Worm (Caenorhabditis elegans) whole organism, young adult: ENCODE results near the gene plpr-1.
A peak's percentile ranks its signal among the peaks of the same experiment; 100 is the strongest.

Experiments used
- C17E4.6 ChIP-seq: fragments of 200-800 bp; sonication (Bioruptor generic); IDR thresholded peaks from 2 replicates; pipeline ENCODE4 v1.3.6; 2022; ENCODE audit warnings: missing genetic modification reagents, missing genetic modification characterization, missing compliant biosample characterization
- F23B12.7 ChIP-seq: sonication (generic microtip); optimal IDR thresholded peaks from 2 replicates; lab custom pipeline; 2017; ENCODE audit warnings: missing genetic modification characterization, mild to moderate bottlenecking, missing compliant biosample characterization, antibody characterized with exemption, moderate library complexity; ENCODE audit not compliant: insufficient read depth
- F37B4.10 ChIP-seq: fragments of 200-800 bp; sonication (Bioruptor generic); IDR thresholded peaks from 2 replicates; pipeline ENCODE4 v1.3.6; 2022; ENCODE audit warnings: missing genetic modification characterization, missing compliant biosample characterization
- F49E8.2 ChIP-seq: sonication (generic microtip); optimal IDR thresholded peaks from 3 replicates; lab custom pipeline; 2017; ENCODE audit warnings: missing genetic modification characterization, mild to moderate bottlenecking, missing compliant biosample characterization, antibody characterized with exemption, moderate library complexity; ENCODE audit not compliant: insufficient read depth
- K11D2.4 ChIP-seq: fragments of 200-800 bp; sonication (Bioruptor generic); IDR thresholded peaks from 2 replicates; pipeline ENCODE4 v1.3.6; 2022; ENCODE audit warnings: missing genetic modification reagents, missing genetic modification characterization, missing compliant biosample characterization
- T07F8.4 ChIP-seq: sonication (generic microtip); optimal IDR thresholded peaks from 2 replicates; lab custom pipeline; 2016; ENCODE audit warnings: mild to moderate bottlenecking, missing genetic modification characterization, moderate library complexity, missing compliant biosample characterization
- T26A5.8 ChIP-seq: sonication (generic microtip); optimal IDR thresholded peaks from 2 replicates; lab custom pipeline; 2016; ENCODE audit warnings: missing genetic modification characterization, missing compliant biosample characterization
- Y53G8AR.9 ChIP-seq: fragments of 200-800 bp; sonication (Bioruptor generic); conservative IDR thresholded peaks from 2 replicates; pipeline ENCODE4 v1.3.6; 2022; ENCODE audit warnings: missing genetic modification reagents, missing genetic modification characterization, missing compliant biosample characterization
- Y79H2A.3 ChIP-seq: fragments of 200-800 bp; sonication (Bioruptor generic); conservative IDR thresholded peaks from 2 replicates; pipeline ENCODE4 v1.3.6; 2022; ENCODE audit warnings: missing genetic modification reagents, missing genetic modification characterization, missing compliant biosample characterization
- Y95B8A.8 ChIP-seq: fragments of 200-800 bp; sonication (Bioruptor generic); IDR thresholded peaks from 2 replicates; pipeline ENCODE4 v1.3.6; 2022; ENCODE audit warnings: missing genetic modification reagents, missing genetic modification characterization, missing compliant biosample characterization
- atf-7 ChIP-seq: sonication (generic microtip); optimal IDR thresholded peaks from 2 replicates; lab custom pipeline; 2017; ENCODE audit warnings: mild to moderate bottlenecking, missing genetic modification characterization, missing compliant biosample characterization
- athp-1 ChIP-seq: sonication (generic microtip); optimal IDR thresholded peaks from 2 replicates; lab custom pipeline; 2017; ENCODE audit warnings: mild to moderate bottlenecking, missing genetic modification characterization, missing compliant biosample characterization
- attf-5 ChIP-seq: fragments of 200-800 bp; sonication (Bioruptor generic); optimal IDR thresholded peaks from 2 replicates; lab custom pipeline; 2018; ENCODE audit warnings: mild to moderate bottlenecking, missing genetic modification characterization, missing compliant biosample characterization
- attf-6 ChIP-seq: fragments of 200-800 bp; sonication (Bioruptor generic); IDR thresholded peaks from 2 replicates; pipeline ENCODE4 v1.3.6; 2022; ENCODE audit warnings: missing genetic modification reagents, missing genetic modification characterization, missing compliant biosample characterization
- ccch-3 ChIP-seq: fragments of 200-800 bp; sonication (Bioruptor generic); optimal IDR thresholded peaks from 2 replicates; lab custom pipeline; 2018; ENCODE audit warnings: mild to moderate bottlenecking, missing genetic modification characterization, missing compliant biosample characterization
- cebp-1 ChIP-seq, 2 experiments: fragments of 200-800 bp in 1 of 2; sonication (Bioruptor generic) in 1 of 2; sonication (generic microtip) in 1 of 2; IDR thresholded peaks in 1 of 2; optimal IDR thresholded peaks in 1 of 2; 2 replicates each; pipeline versions ENCODE4 v1.3.6 to Lab custom; 2017 to 2022; ENCODE audit warnings: missing compliant biosample characterization in 2 of 2, missing genetic modification characterization in 2 of 2, mild to moderate bottlenecking in 1 of 2, missing genetic modification reagents in 1 of 2, moderate library complexity in 1 of 2
- ceh-100 ChIP-seq: fragments of 200-800 bp; sonication (Bioruptor generic); IDR thresholded peaks from 2 replicates; pipeline ENCODE4 v1.3.6; 2022; ENCODE audit warnings: missing genetic modification reagents, missing genetic modification characterization, missing compliant biosample characterization
- ceh-27 ChIP-seq: fragments of 200-800 bp; sonication (Bioruptor generic); optimal IDR thresholded peaks from 2 replicates; lab custom pipeline; 2018; ENCODE audit warnings: mild to moderate bottlenecking, missing genetic modification characterization, moderate library complexity, missing compliant biosample characterization
- ceh-58 ChIP-seq: fragments of 200-800 bp; sonication (Bioruptor generic); IDR thresholded peaks from 2 replicates; pipeline ENCODE4 v1.3.6; 2022; ENCODE audit warnings: missing genetic modification characterization, missing compliant biosample characterization
- ceh-91 ChIP-seq: fragments of 200-800 bp; sonication (Bioruptor generic); IDR thresholded peaks from 2 replicates; pipeline ENCODE4 v1.3.6; 2022; ENCODE audit warnings: missing genetic modification reagents, missing genetic modification characterization, missing compliant biosample characterization
- die-1 ChIP-seq: sonication (generic microtip); optimal IDR thresholded peaks from 2 replicates; lab custom pipeline; 2016; ENCODE audit warnings: missing genotype, mild to moderate bottlenecking, missing genetic modification characterization, missing compliant biosample characterization
- egl-44 ChIP-seq: fragments of 200-800 bp; sonication (Bioruptor generic); IDR thresholded peaks from 2 replicates; pipeline ENCODE4 v1.3.6; 2022; ENCODE audit warnings: missing genetic modification reagents, missing genetic modification characterization, missing compliant biosample characterization
- egrh-3 ChIP-seq: fragments of 200-800 bp; sonication (Bioruptor generic); IDR thresholded peaks from 2 replicates; pipeline ENCODE4 v1.3.6; 2022; ENCODE audit warnings: missing genetic modification reagents, missing genetic modification characterization, missing compliant biosample characterization
- fkh-3 ChIP-seq: sonication (generic microtip); optimal IDR thresholded peaks from 2 replicates; lab custom pipeline; 2016; ENCODE audit warnings: mild to moderate bottlenecking, missing genetic modification characterization, missing compliant biosample characterization
- hrde-1 ChIP-seq: sonication (generic microtip); optimal IDR thresholded peaks from 2 replicates; lab custom pipeline; 2016; ENCODE audit warnings: missing genetic modification characterization, mild to moderate bottlenecking, missing compliant biosample characterization, moderate library complexity, missing genotype, missing genetic modification reagents, borderline replicate concordance
- hsf-1 ChIP-seq: fragments of 200-800 bp; sonication (Bioruptor generic); IDR thresholded peaks from 2 replicates; pipeline ENCODE4 v1.3.6; 2022; ENCODE audit warnings: missing genetic modification reagents, missing genetic modification characterization, missing compliant biosample characterization
- let-526 ChIP-seq: fragments of 200-800 bp; sonication (Bioruptor generic); IDR thresholded peaks from 2 replicates; pipeline ENCODE4 v1.3.6; 2022; ENCODE audit warnings: missing genetic modification reagents, missing genetic modification characterization, missing compliant biosample characterization
- lin-35 ChIP-seq, 3 experiments: fragments of 150-350 bp in 2 of 3; sonication (generic microtip) in 1 of 3; optimal IDR thresholded peaks; 2 replicates each; lab custom pipeline; 2014 to 2018; ENCODE audit warnings: missing biosample characterization in 3 of 3, missing genetic modification characterization in 3 of 3, missing genetic modification reagents in 3 of 3
- lin-54 ChIP-seq: fragments of 200-800 bp; sonication (Bioruptor generic); optimal IDR thresholded peaks from 2 replicates; lab custom pipeline; 2018; ENCODE audit warnings: mild to moderate bottlenecking, missing genetic modification characterization, missing compliant biosample characterization
- lsl-1 ChIP-seq: fragments of 200-800 bp; sonication (Bioruptor generic); optimal IDR thresholded peaks from 2 replicates; lab custom pipeline; 2018; ENCODE audit warnings: mild to moderate bottlenecking, missing genetic modification characterization, moderate library complexity, missing compliant biosample characterization
- lsy-27 ChIP-seq: sonication (generic microtip); optimal IDR thresholded peaks from 2 replicates; lab custom pipeline; 2017; ENCODE audit warnings: missing genetic modification characterization, mild to moderate bottlenecking, missing compliant biosample characterization, antibody characterized with exemption, missing genotype, borderline replicate concordance; ENCODE audit not compliant: insufficient read depth
- madf-10 ChIP-seq: sonication (generic microtip); optimal IDR thresholded peaks from 2 replicates; lab custom pipeline; 2016; ENCODE audit warnings: mild to moderate bottlenecking, missing genetic modification characterization, missing compliant biosample characterization
- madf-6 ChIP-seq: fragments of 200-800 bp; sonication (Bioruptor generic); IDR thresholded peaks from 2 replicates; pipeline ENCODE4 v1.3.6; 2022; ENCODE audit warnings: missing genetic modification reagents, missing genetic modification characterization, missing compliant biosample characterization
- nfya-1 ChIP-seq: sonication (generic microtip); optimal IDR thresholded peaks from 2 replicates; lab custom pipeline; 2017; ENCODE audit warnings: antibody characterized with exemption, missing compliant biosample characterization, missing genetic modification characterization, borderline replicate concordance; ENCODE audit not compliant: insufficient read depth
- nhr-80 ChIP-seq: sonication (generic microtip); optimal IDR thresholded peaks from 2 replicates; lab custom pipeline; 2016; ENCODE audit warnings: missing genetic modification characterization, missing compliant biosample characterization
- rcor-1 ChIP-seq: fragments of 200-800 bp; sonication (Bioruptor generic); IDR thresholded peaks from 2 replicates; pipeline ENCODE4 v1.3.6; 2022; ENCODE audit warnings: missing genetic modification reagents, missing genetic modification characterization, missing compliant biosample characterization
- repo-1 ChIP-seq: sonication (generic microtip); optimal IDR thresholded peaks from 2 replicates; lab custom pipeline; 2017; ENCODE audit warnings: mild to moderate bottlenecking, missing genetic modification characterization, missing compliant biosample characterization
- snpc-1.1 ChIP-seq: sonication (generic microtip); optimal IDR thresholded peaks from 2 replicates; lab custom pipeline; 2017; ENCODE audit warnings: missing genetic modification characterization, mild to moderate bottlenecking, missing compliant biosample characterization, antibody characterized with exemption, moderate library complexity, missing genotype, missing genetic modification reagents; ENCODE audit not compliant: insufficient read depth
- snpc-3.4 ChIP-seq: sonication (generic microtip); optimal IDR thresholded peaks from 2 replicates; lab custom pipeline; 2017; ENCODE audit warnings: missing genetic modification characterization, mild to moderate bottlenecking, missing compliant biosample characterization, antibody characterized with exemption, moderate library complexity, missing genotype, missing genetic modification reagents
- tbp1 ChIP-seq: fragments of 200-800 bp; sonication (Bioruptor generic); optimal IDR thresholded peaks from 2 replicates; lab custom pipeline; 2018; ENCODE audit warnings: mild to moderate bottlenecking, missing genetic modification characterization, missing compliant biosample characterization
- tbx-9 ChIP-seq: sonication (generic microtip); optimal IDR thresholded peaks from 2 replicates; lab custom pipeline; 2016; ENCODE audit warnings: borderline replicate concordance, missing genetic modification characterization, inconsistent platforms, missing compliant biosample characterization
- tlf-1 ChIP-seq: fragments of 200-800 bp; sonication (Bioruptor generic); optimal IDR thresholded peaks from 2 replicates; lab custom pipeline; 2018; ENCODE audit warnings: mild to moderate bottlenecking, missing genetic modification characterization, missing compliant biosample characterization
- unc-62 ChIP-seq: fragments of 150-350 bp; optimal IDR thresholded peaks from 2 replicates; lab custom pipeline; 2014; ENCODE audit warnings: missing biosample characterization, missing genetic modification reagents, missing genetic modification characterization
- ztf-22 ChIP-seq: fragments of 200-800 bp; sonication (Bioruptor generic); optimal IDR thresholded peaks from 2 replicates; lab custom pipeline; 2018; ENCODE audit warnings: mild to moderate bottlenecking, missing genetic modification characterization, moderate library complexity, missing compliant biosample characterization
- ztf-28 ChIP-seq: fragments of 200-800 bp; sonication (Bioruptor generic); IDR thresholded peaks from 2 replicates; pipeline ENCODE4 v1.3.6; 2022; ENCODE audit warnings: missing genetic modification reagents, missing genetic modification characterization, missing compliant biosample characterization

Gene plpr-1

DNA sequence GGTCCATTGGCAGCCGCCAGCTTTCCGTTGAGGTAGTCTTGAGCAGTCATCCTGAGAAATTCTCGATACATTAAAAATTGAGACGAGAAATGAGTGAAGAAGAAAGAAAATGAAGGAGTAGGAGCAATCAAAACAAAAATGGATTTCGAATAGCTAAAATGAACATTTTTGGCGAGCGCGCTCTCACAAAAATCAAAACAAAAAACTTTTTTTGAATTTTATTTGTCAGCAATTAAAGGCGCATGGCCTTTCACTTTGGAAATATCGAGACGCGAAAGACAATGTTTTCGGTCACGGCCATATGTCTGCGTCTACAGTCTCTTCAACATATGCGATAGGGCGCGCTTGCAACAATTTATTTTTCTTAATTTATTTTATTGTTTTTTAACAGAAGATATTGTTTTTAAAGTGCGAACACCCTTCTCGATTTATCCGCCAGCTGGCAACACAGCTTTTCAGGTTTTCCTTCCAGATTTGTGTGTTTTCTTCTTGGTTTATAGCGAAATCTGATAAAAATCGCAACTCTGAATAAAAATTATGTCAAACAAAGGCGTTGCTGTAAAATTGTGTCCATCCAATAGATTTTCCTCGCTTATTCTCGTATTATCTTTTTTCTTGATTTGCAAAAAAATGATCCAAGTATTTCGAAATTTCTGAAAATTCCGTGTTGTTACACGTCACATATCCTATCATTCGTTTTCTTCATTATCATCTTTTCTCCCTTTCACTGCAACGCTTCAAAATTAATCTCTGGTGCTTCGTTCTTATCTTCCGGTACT is 17.0 kb downstream of the plpr-1 start, which contains the start of the genes rpn-9 and T06D8.9 (continued):
- TF ChIP-seq cebp-1 (GFP tag; IDR thresholded peaks at IDR 0.05; lab: Robert Waterston, UW) (no peak; the same call in 1 of the 2 replicates), cebp-1 (tag; optimal IDR thresholded peaks at IDR 0.05; lab: Kevin White, UChicago) (peak; percentile 64), athp-1 (tag; lab: Kevin White, UChicago) (peak; percentile 52), ztf-22 (no peak), ceh-27 (GFP tag; lab: Kevin White, UChicago) (peak; percentile 54), ceh-100 (peak; percentile 62; the same call in 1 of the 2 replicates), F49E8.2 (peak; percentile 66), F23B12.7 (peak; percentile 90), attf-5 (GFP tag; lab: Kevin White, UChicago) (peak; percentile 96), hsf-1 (peak; percentile 78), nhr-80 (tag; lab: Kevin White, UChicago) (peak; percentile 64), ceh-91 (GFP tag; lab: Robert Waterston, UW) (peak; percentile 86), ztf-28 (GFP tag; lab: Robert Waterston, UW) (no peak), T26A5.8 (tag; lab: Kevin White, UChicago) (no peak), lin-54 (peak; percentile 87), tbp1 (GFP tag; lab: Kevin White, UChicago) (peak; percentile 67), attf-6 (GFP tag; lab: Robert Waterston, UW) (peak; percentile 29; the same call in 1 of the 2 replicates), repo-1 (tag; lab: Kevin White, UChicago) (no peak), egl-44 (GFP tag; lab: Robert Waterston, UW) (no peak), atf-7 (tag; lab: Kevin White, UChicago) (no peak), C17E4.6 (GFP tag; lab: Robert Waterston, UW) (0 out of 2 replicates have a peak, but pooled peaks have one; percentile 10), Y53G8AR.9 (no peak; the same call in 1 of the 2 replicates), rcor-1 (GFP tag; lab: Robert Waterston, UW) (peak; percentile 76), lsl-1 (GFP tag; lab: Kevin White, UChicago) (peak; percentile 90), let-526 (GFP tag; lab: Robert Waterston, UW) (0 out of 2 replicates have a peak, but pooled peaks have one; percentile 20), tlf-1 (peak; percentile 57), Y79H2A.3 (no peak), lsy-27 (tag; lab: Kevin White, UChicago) (no peak), F37B4.10 (GFP tag; lab: Robert Waterston, UW) (no peak), lin-35 (GFP tag; optimal IDR thresholded peaks at IDR 0.05; lab: Kevin White, UChicago) (peak in 2 of 3 experiments; percentile 15 to 71), die-1 (tag; lab: Kevin White, UChicago) (no peak), nfya-1 (tag; lab: Kevin White, UChicago) (no peak), K11D2.4 (no peak), T07F8.4 (tag; lab: Kevin White, UChicago) (no peak), hrde-1 (no peak), ceh-58 (GFP tag; lab: Robert Waterston, UW) (no peak), tbx-9 (tag; lab: Kevin White, UChicago) (no peak), egrh-3 (no peak), fkh-3 (tag; lab: Kevin White, UChicago) (no peak), Y95B8A.8 (peak; percentile 77; the same call in 1 of the 2 replicates), snpc-3.4 (tag; lab: Kevin White, UChicago) (peak; percentile 48), madf-10 (tag; lab: Kevin White, UChicago) (peak; percentile 18), ccch-3 (GFP tag; lab: Kevin White, UChicago) (no peak), unc-62 (GFP tag; lab: Kevin White, UChicago) (no peak), snpc-1.1 (tag; lab: Kevin White, UChicago) (peak; percentile 83), madf-6 (peak; percentile 90)
